Fruit fly (Drosophila melanogaster) whole organism, embryonic: Measurements from ENCODE around the gene sa.

Experiments used
- B-H2 ChIP-seq: fragments of 200-800 bp; sonication (Bioruptor generic); optimal IDR thresholded peaks from 2 replicates; lab custom pipeline; 2018; ENCODE audit warnings: missing biosample characterization, mild to moderate bottlenecking, missing genetic modification characterization
- CG34224 ChIP-seq: fragments of 200-800 bp; sonication (Bioruptor generic); IDR thresholded peaks from 3 replicates; pipeline ENCODE4 v1.3.6; 2022; ENCODE audit warnings: missing biosample characterization, missing genetic modification characterization; ENCODE audit not compliant: partially characterized antibody
- CG8924 ChIP-seq: fragments of 200-800 bp; optimal IDR thresholded peaks from 3 replicates; lab custom pipeline; 2019; ENCODE audit warnings: missing biosample characterization, mild to moderate bottlenecking, missing genetic modification characterization, moderate library complexity
- CG8944 ChIP-seq: fragments of 200-800 bp; sonication (Bioruptor generic); optimal IDR thresholded peaks from 3 replicates; lab custom pipeline; 2016; ENCODE audit warnings: missing biosample characterization, missing genetic modification characterization
- CG9876 ChIP-seq: fragments of 200-800 bp; sonication (Bioruptor generic); optimal IDR thresholded peaks from 2 replicates; lab custom pipeline; 2016; ENCODE audit warnings: missing biosample characterization, missing genetic modification characterization
- Sox100B ChIP-seq: fragments of 200-800 bp; sonication (Bioruptor generic); optimal IDR thresholded peaks from 3 replicates; lab custom pipeline; 2018; ENCODE audit warnings: missing biosample characterization, mild to moderate bottlenecking, missing genetic modification characterization
- lov ChIP-seq, 2 experiments: fragments of 200-800 bp in 1 of 2; fragments of >200 bp in 1 of 2; sonication (Bioruptor generic) in 1 of 2; IDR thresholded peaks in 1 of 2; optimal IDR thresholded peaks in 1 of 2; 2 replicates in 1 of 2; 3 replicates in 1 of 2; pipeline versions ENCODE4 v1.3.6 to Lab custom; 2017 to 2022; ENCODE audit warnings: missing biosample characterization in 1 of 2, missing genetic modification characterization in 1 of 2
- usp ChIP-seq: fragments of >200 bp; optimal IDR thresholded peaks from 2 replicates; lab custom pipeline; 2017; ENCODE audit warnings: missing biosample characterization, missing genetic modification characterization
- zen ChIP-seq: fragments of 200-800 bp; sonication (Bioruptor generic); optimal IDR thresholded peaks from 3 replicates; lab custom pipeline; 2018; ENCODE audit warnings: missing biosample characterization, mild to moderate bottlenecking, missing genetic modification characterization, moderate library complexity

DNA sequence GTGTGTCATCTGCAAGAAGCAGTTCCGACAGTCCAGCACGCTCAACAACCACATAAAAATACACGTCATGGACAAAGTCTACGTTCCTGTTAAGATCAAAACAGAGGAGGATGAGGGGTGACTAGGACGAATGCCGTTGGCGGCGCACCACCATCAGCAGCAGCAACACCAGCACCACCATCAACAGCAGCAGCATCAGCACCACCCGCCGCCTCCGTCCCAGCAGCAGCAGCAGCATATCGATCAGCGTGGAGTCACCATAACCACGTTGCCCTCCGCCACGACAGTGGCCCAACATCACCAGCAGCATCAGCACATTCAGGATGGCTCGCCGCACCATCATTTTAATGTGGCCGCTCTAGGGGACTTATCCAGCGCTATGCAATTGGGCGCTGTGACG is 29.6 kb upstream of the sa start:
- TF ChIP-seq zen (no peak), Sox100B (GFP tag; lab: Kevin White, UChicago) (no peak), lov (optimal IDR thresholded peaks at IDR 0.05; lab: Kevin White, UChicago) (no peak), lov (GFP tag; IDR thresholded peaks at IDR 0.05; lab: Robert Waterston, UW) (no peak), usp (GFP tag; lab: Kevin White, UChicago) (no peak), CG9876 (GFP tag; lab: Kevin White, UChicago) (no peak), CG8924 (no peak), B-H2 (GFP tag; lab: Kevin White, UChicago) (no peak), CG8944 (GFP tag; lab: Kevin White, UChicago) (no peak), CG34224 (no peak)
